Fruit fly (Drosophila melanogaster): ENCODE results near the gene Sc2.

DNA sequence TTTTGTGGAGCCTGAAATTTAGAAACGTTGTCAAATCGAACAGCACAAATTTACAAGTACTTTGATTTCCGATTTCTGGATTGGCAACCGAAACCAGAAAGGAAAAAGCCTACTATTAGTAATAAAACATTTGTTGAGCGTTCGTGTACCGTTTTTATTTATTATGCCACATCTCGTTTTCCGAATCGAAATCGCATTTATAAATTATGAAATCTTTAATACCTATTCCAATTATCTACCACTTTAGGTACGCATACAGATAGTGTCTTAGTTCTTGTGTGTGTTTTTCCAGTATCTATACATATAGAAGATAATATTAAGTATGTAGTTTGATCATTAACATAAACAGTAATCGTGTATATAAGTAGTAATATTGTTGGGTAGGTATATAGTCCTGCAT, 6.5 kb downstream of the Sc2 start, which contains the start of gene mge:
- TF ChIP-seq ovo (GFP tag; optimal IDR thresholded peaks at IDR 0.05) (no peak), CG11617 (GFP tag; optimal IDR thresholded peaks at IDR 0.05) (no peak), Mnt (GFP tag; optimal IDR thresholded peaks at IDR 0.05) (no peak), kay (GFP tag; ENCODE audit: borderline replicate concordance) (no peak), pad (GFP tag; optimal IDR thresholded peaks at IDR 0.05) (no peak), CG33017 (tag; optimal IDR thresholded peaks at IDR 0.05) (no peak), tj (GFP tag; optimal IDR thresholded peaks at IDR 0.05) (no peak), Clk (GFP tag; optimal IDR thresholded peaks at IDR 0.05) (no peak), CG14711 (tag; optimal IDR thresholded peaks at IDR 0.05) (no peak), CG7101 (tag; optimal IDR thresholded peaks at IDR 0.05) (no peak), CG1620 (GFP tag; optimal IDR thresholded peaks at IDR 0.05) (no peak), cic (GFP tag; optimal IDR thresholded peaks at IDR 0.05) (no peak), Hr96 (GFP tag; optimal IDR thresholded peaks at IDR 0.05) (no peak)

Data from whole organism, adult.